Fruit fly (Drosophila melanogaster) whole organism, pupa: ENCODE results near the gene CG10254.

ENCODE experiments used
- CG10348 ChIP-seq: fragments of 200-800 bp; sonication (Bioruptor generic); IDR thresholded peaks from 2 replicates; pipeline ENCODE4 v1.3.6; 2022; ENCODE audit warnings: missing biosample characterization, missing genetic modification characterization
- CG12605 ChIP-seq: fragments of 200-800 bp; sonication (Bioruptor generic); IDR thresholded peaks from 2 replicates; pipeline ENCODE4 v1.3.6; 2022; ENCODE audit warnings: missing biosample characterization, missing genetic modification characterization
- CG13204 ChIP-seq: fragments of 200-800 bp; sonication (Bioruptor generic); optimal IDR thresholded peaks from 2 replicates; lab custom pipeline; 2018; ENCODE audit warnings: missing biosample characterization, mild to moderate bottlenecking, missing genetic modification characterization, moderate library complexity
- CG14655 ChIP-seq: fragments of 200-800 bp; sonication (Bioruptor generic); optimal IDR thresholded peaks from 3 replicates; lab custom pipeline; 2017; ENCODE audit warnings: mild to moderate bottlenecking, missing biosample characterization, missing genetic modification reagents, missing genetic modification characterization
- CG15710 ChIP-seq: fragments of 200-800 bp; sonication (Bioruptor generic); optimal IDR thresholded peaks from 2 replicates; lab custom pipeline; 2018; ENCODE audit warnings: missing biosample characterization, mild to moderate bottlenecking, missing genetic modification characterization, moderate library complexity
- CG17806 ChIP-seq: fragments of 200-800 bp; sonication (Bioruptor generic); optimal IDR thresholded peaks from 2 replicates; lab custom pipeline; 2018; ENCODE audit warnings: missing biosample characterization, mild to moderate bottlenecking, missing genetic modification characterization, moderate library complexity
- CG32121 ChIP-seq: fragments of 200-800 bp; sonication (Bioruptor generic); IDR thresholded peaks from 2 replicates; pipeline ENCODE4 v1.3.6; 2022; ENCODE audit warnings: missing biosample characterization, missing genetic modification characterization
- CG34367 ChIP-seq: fragments of 200-800 bp; sonication (Bioruptor generic); optimal IDR thresholded peaks from 2 replicates; lab custom pipeline; 2018; ENCODE audit warnings: missing biosample characterization, mild to moderate bottlenecking, missing genetic modification characterization
- CG4496 ChIP-seq: fragments of 200-800 bp; sonication (Bioruptor generic); IDR thresholded peaks from 3 replicates; pipeline ENCODE4 v1.3.6; 2022; ENCODE audit warnings: missing biosample characterization, missing genetic modification characterization
- CG8159 ChIP-seq: fragments of 200-800 bp; sonication (Bioruptor generic); optimal IDR thresholded peaks from 3 replicates; lab custom pipeline; 2018; ENCODE audit warnings: missing biosample characterization, mild to moderate bottlenecking, missing genetic modification characterization, moderate library complexity
- CG8301 ChIP-seq: fragments of 200-800 bp; sonication (Bioruptor generic); optimal IDR thresholded peaks from 2 replicates; lab custom pipeline; 2018; ENCODE audit warnings: missing biosample characterization, mild to moderate bottlenecking, missing genetic modification characterization
- CG9948 ChIP-seq: fragments of 200-800 bp; sonication (Bioruptor generic); optimal IDR thresholded peaks from 2 replicates; lab custom pipeline; 2018; ENCODE audit warnings: missing biosample characterization, mild to moderate bottlenecking, missing genetic modification characterization, moderate library complexity
- D1 ChIP-seq: fragments of 200-800 bp; sonication (Bioruptor generic); optimal IDR thresholded peaks from 2 replicates; lab custom pipeline; 2018; ENCODE audit warnings: missing biosample characterization, mild to moderate bottlenecking, missing genetic modification characterization, moderate library complexity
- EcR ChIP-seq: fragments of 200-800 bp; sonication (Bioruptor generic); optimal IDR thresholded peaks from 3 replicates; lab custom pipeline; 2019; ENCODE audit warnings: missing biosample characterization, missing genetic modification characterization, mild to moderate bottlenecking, moderate library complexity, missing genetic modification reagents
- Ets98B ChIP-seq: fragments of 200-800 bp; sonication (Bioruptor generic); IDR thresholded peaks from 2 replicates; pipeline ENCODE4 v1.3.6; 2022; ENCODE audit warnings: missing biosample characterization, missing genetic modification characterization
- Pif1A ChIP-seq: fragments of 200-800 bp; sonication (Bioruptor generic); optimal IDR thresholded peaks from 3 replicates; lab custom pipeline; 2016; ENCODE audit warnings: missing biosample characterization, missing genetic modification characterization
- Pif1B ChIP-seq: fragments of 200-800 bp; sonication (Bioruptor generic); optimal IDR thresholded peaks from 3 replicates; lab custom pipeline; 2016; ENCODE audit warnings: missing biosample characterization, missing genetic modification characterization
- Snoo ChIP-seq: fragments of 200-800 bp; sonication (Bioruptor generic); optimal IDR thresholded peaks from 3 replicates; lab custom pipeline; 2017; ENCODE audit warnings: missing biosample characterization, mild to moderate bottlenecking, missing genetic modification characterization, inconsistent platforms
- fd96Ca ChIP-seq: fragments of 200-800 bp; sonication (Bioruptor generic); IDR thresholded peaks from 3 replicates; pipeline ENCODE4 v1.3.6; 2022; ENCODE audit warnings: missing biosample characterization, missing genetic modification characterization
- gl ChIP-seq: fragments of 200-800 bp; sonication (Bioruptor generic); optimal IDR thresholded peaks from 2 replicates; lab custom pipeline; 2018; ENCODE audit warnings: missing biosample characterization, mild to moderate bottlenecking, missing genetic modification characterization
- rn ChIP-seq: fragments of 200-800 bp; sonication (Bioruptor generic); IDR thresholded peaks from 2 replicates; pipeline ENCODE4 v1.3.6; 2022; ENCODE audit warnings: missing biosample characterization, missing genetic modification characterization

CG10254 gene

dm6 chr3R:23722680-23723372, 28.0 kb upstream of the CG10254 start, which contains the start of gene CG10365:
Gene CG10365, plus strand, starts transcription at chr3R:23723331.
- TF ChIP-seq CG34367 (tag; lab: Kevin White, UChicago): peak; percentile 86
- TF ChIP-seq CG12605 (GFP tag; lab: Robert Waterston, UW): peak; percentile 93
- peak; percentile 56 for TF ChIP-seq Pif1B (GFP tag; lab: Kevin White, UChicago)
- peak; percentile 97 for TF ChIP-seq CG8159
- TF ChIP-seq Ets98B (GFP tag; lab: Robert Waterston, UW): peak; percentile 78
- no peak for TF ChIP-seq fd96Ca (GFP tag; lab: Robert Waterston, UW)
- peak; percentile 90 for TF ChIP-seq CG4496 (GFP tag; lab: Robert Waterston, UW)
- peak; percentile 96 for TF ChIP-seq D1 (tag; lab: Kevin White, UChicago)
- TF ChIP-seq Snoo (tag; lab: Kevin White, UChicago): peak; percentile 87
- TF ChIP-seq EcR: peak; percentile 41
- TF ChIP-seq CG32121 (GFP tag; lab: Robert Waterston, UW): peak; percentile 88
- peak; percentile 55 for TF ChIP-seq CG13204 (GFP tag; lab: Kevin White, UChicago)
- peak; percentile 89 for TF ChIP-seq CG14655
- TF ChIP-seq gl: peak; percentile 45
- peak; percentile 94 for TF ChIP-seq CG8301 (tag; lab: Kevin White, UChicago)
- peak; percentile 70 for TF ChIP-seq Pif1A (GFP tag; lab: Kevin White, UChicago)
- TF ChIP-seq CG15710 (tag; lab: Kevin White, UChicago): peak; percentile 93
- TF ChIP-seq CG10348 (GFP tag; lab: Robert Waterston, UW): no peak; the same call in 1 of the 2 replicates
- TF ChIP-seq CG17806 (tag; lab: Kevin White, UChicago): peak; percentile 94
- TF ChIP-seq rn: peak; percentile 86
- peak; percentile 96 for TF ChIP-seq CG9948 (tag; lab: Kevin White, UChicago)

- peak; percentile 84 for TF ChIP-seq D1 (tag; lab: Kevin White, UChicago)
- TF ChIP-seq CG8159: no peak
- TF ChIP-seq, all 21 proteins: peak for 1
Measured at dm6 chr3R:23721936-23722335, 27.2 kb upstream of the CG10254 start.

dm6 chr3R:23721525-23721924, 26.7 kb upstream of the CG10254 start, which contains the start of gene CG10232:
Gene CG10232, minus strand, starts transcription at chr3R:23721625.
- TF ChIP-seq CG8159 (no peak), CG12605 (GFP tag; lab: Robert Waterston, UW) (no peak), Pif1A (GFP tag; lab: Kevin White, UChicago) (no peak), rn (no peak), CG34367 (tag; lab: Kevin White, UChicago) (no peak), Pif1B (GFP tag; lab: Kevin White, UChicago) (no peak), D1 (tag; lab: Kevin White, UChicago) (no peak), CG9948 (tag; lab: Kevin White, UChicago) (no peak), fd96Ca (GFP tag; lab: Robert Waterston, UW) (no peak), gl (no peak), Ets98B (GFP tag; lab: Robert Waterston, UW) (no peak), CG10348 (GFP tag; lab: Robert Waterston, UW) (no peak), CG4496 (GFP tag; lab: Robert Waterston, UW) (no peak), CG17806 (tag; lab: Kevin White, UChicago) (no peak), CG15710 (tag; lab: Kevin White, UChicago) (no peak), CG32121 (GFP tag; lab: Robert Waterston, UW) (no peak), EcR (no peak), Snoo (tag; lab: Kevin White, UChicago) (no peak), CG14655 (no peak)
- TF ChIP-seq, all 21 proteins: peak for 0

- TF ChIP-seq CG15710 (tag; lab: Kevin White, UChicago) (no peak), Ets98B (GFP tag; lab: Robert Waterston, UW) (no peak), CG12605 (GFP tag; lab: Robert Waterston, UW) (no peak), gl (no peak), CG9948 (tag; lab: Kevin White, UChicago) (no peak), fd96Ca (GFP tag; lab: Robert Waterston, UW) (no peak), Snoo (tag; lab: Kevin White, UChicago) (no peak), D1 (tag; lab: Kevin White, UChicago) (no peak), CG32121 (GFP tag; lab: Robert Waterston, UW) (no peak), CG10348 (GFP tag; lab: Robert Waterston, UW) (no peak), CG14655 (no peak), rn (no peak), CG8159 (no peak), CG17806 (tag; lab: Kevin White, UChicago) (no peak), CG34367 (tag; lab: Kevin White, UChicago) (no peak)
Measured at dm6 chr3R:23718297-23718941, 23.6 kb upstream of the CG10254 start, which contains the start of gene nau. Gene nau, minus strand, starts transcription at chr3R:23718357.

dm6 chr3R:23714852-23715251, 20.1 kb upstream of the CG10254 start:
- no peak for TF ChIP-seq Pif1B (GFP tag; lab: Kevin White, UChicago)
- no peak for TF ChIP-seq CG8159
- no peak for TF ChIP-seq CG32121 (GFP tag; lab: Robert Waterston, UW)
- no peak for TF ChIP-seq gl
- no peak for TF ChIP-seq CG10348 (GFP tag; lab: Robert Waterston, UW)
- TF ChIP-seq CG12605 (GFP tag; lab: Robert Waterston, UW): no peak
- TF ChIP-seq Snoo (tag; lab: Kevin White, UChicago): no peak
- no peak for TF ChIP-seq D1 (tag; lab: Kevin White, UChicago)
- TF ChIP-seq Ets98B (GFP tag; lab: Robert Waterston, UW): no peak
- no peak for TF ChIP-seq CG17806 (tag; lab: Kevin White, UChicago)
- no peak for TF ChIP-seq CG4496 (GFP tag; lab: Robert Waterston, UW)
- TF ChIP-seq CG8301 (tag; lab: Kevin White, UChicago): no peak
- no peak for TF ChIP-seq CG15710 (tag; lab: Kevin White, UChicago)
- no peak for TF ChIP-seq fd96Ca (GFP tag; lab: Robert Waterston, UW)
- TF ChIP-seq, all 21 proteins: peak for 0
